Fruit fly (Drosophila melanogaster) whole organism, embryonic: Measurements from ENCODE around the gene Pex14.

Experiments
- Aef1 ChIP-seq: fragments of 200-800 bp; sonication (Bioruptor generic); IDR thresholded peaks from 3 replicates; pipeline ENCODE4 v1.3.6; 2022; ENCODE audit warnings: missing biosample characterization, missing genetic modification characterization
- Atf-2 ChIP-seq: fragments of 200-800 bp; sonication (Bioruptor generic); optimal IDR thresholded peaks from 2 replicates; lab custom pipeline; 2016; ENCODE audit warnings: missing biosample characterization, missing genetic modification characterization
- Awh ChIP-seq: fragments of 200-800 bp; sonication (Bioruptor generic); IDR thresholded peaks from 2 replicates; pipeline ENCODE4, ENCODE4 v1.3.6; 2022; ENCODE audit warnings: missing biosample characterization, missing genetic modification characterization
- BtbVII ChIP-seq: fragments of 200-800 bp; sonication (Bioruptor generic); optimal IDR thresholded peaks from 3 replicates; lab custom pipeline; 2017; ENCODE audit warnings: missing biosample characterization, mild to moderate bottlenecking, missing genetic modification characterization
- CG10543 ChIP-seq: fragments of 200-800 bp; sonication (Bioruptor generic); optimal IDR thresholded peaks from 3 replicates; lab custom pipeline; 2017; ENCODE audit warnings: missing biosample characterization, mild to moderate bottlenecking, missing genetic modification characterization, moderate library complexity
- CG12104 ChIP-seq: fragments of 200-800 bp; sonication (Bioruptor generic); optimal IDR thresholded peaks from 3 replicates; lab custom pipeline; 2016; ENCODE audit warnings: missing biosample characterization, missing genetic modification characterization
- CG12155 ChIP-seq: fragments of 200-800 bp; sonication (Bioruptor generic); optimal IDR thresholded peaks from 3 replicates; lab custom pipeline; 2016; ENCODE audit warnings: missing biosample characterization, missing genetic modification characterization
- CG12769 ChIP-seq: fragments of 200-800 bp; sonication (Bioruptor generic); optimal IDR thresholded peaks from 2 replicates; lab custom pipeline; 2019; ENCODE audit warnings: missing biosample characterization, mild to moderate bottlenecking, missing genetic modification characterization, moderate library complexity
- CG1647 ChIP-seq: fragments of 200-800 bp; sonication (Bioruptor generic); optimal IDR thresholded peaks from 3 replicates; lab custom pipeline; 2016; ENCODE audit warnings: missing biosample characterization, missing genetic modification characterization
- CG1832 ChIP-seq: fragments of 200-800 bp; sonication (Bioruptor generic); optimal IDR thresholded peaks from 2 replicates; lab custom pipeline; 2017; ENCODE audit warnings: missing biosample characterization, mild to moderate bottlenecking, missing genetic modification characterization, inconsistent platforms
- CG18599 ChIP-seq: fragments of 200-800 bp; sonication (Bioruptor generic); optimal IDR thresholded peaks from 3 replicates; lab custom pipeline; 2017; ENCODE audit warnings: missing biosample characterization, missing genetic modification characterization, mild to moderate bottlenecking, moderate library complexity, missing genetic modification reagents
- CG34422 ChIP-seq: fragments of 200-800 bp; sonication (Bioruptor generic); IDR thresholded peaks from 3 replicates; pipeline ENCODE4 v1.3.6; 2022; ENCODE audit warnings: missing biosample characterization, missing genetic modification characterization
- CG6689 ChIP-seq: fragments of 200-800 bp; sonication (Bioruptor generic); IDR thresholded peaks from 2 replicates; pipeline ENCODE4 v1.3.6; 2022; ENCODE audit warnings: missing biosample characterization, missing genetic modification characterization
- CG6813 ChIP-seq: fragments of 200-800 bp; sonication (Bioruptor generic); optimal IDR thresholded peaks from 2 replicates; lab custom pipeline; 2017; ENCODE audit warnings: missing biosample characterization, missing genetic modification characterization, mild to moderate bottlenecking, moderate library complexity, missing genetic modification reagents
- CG7556 ChIP-seq: fragments of 200-800 bp; sonication (Bioruptor generic); optimal IDR thresholded peaks from 2 replicates; lab custom pipeline; 2017; ENCODE audit warnings: missing biosample characterization, mild to moderate bottlenecking, missing genetic modification characterization
- CG8359 ChIP-seq: fragments of 200-800 bp; sonication (Bioruptor generic); optimal IDR thresholded peaks from 2 replicates; lab custom pipeline; 2017; ENCODE audit warnings: missing biosample characterization, mild to moderate bottlenecking, missing genetic modification characterization, borderline replicate concordance
- CG9817 ChIP-seq: fragments of 200-800 bp; sonication (Bioruptor generic); optimal IDR thresholded peaks from 2 replicates; lab custom pipeline; 2018; ENCODE audit warnings: missing biosample characterization, mild to moderate bottlenecking, missing genetic modification characterization, moderate library complexity
- D ChIP-seq, 2 experiments: fragments of 200-800 bp in 1 of 2; fragments of >200 bp in 1 of 2; sonication (Bioruptor generic) in 1 of 2; optimal IDR thresholded peaks; 2 replicates in 1 of 2; 3 replicates in 1 of 2; lab custom pipeline; 2017; ENCODE audit warnings: mild to moderate bottlenecking in 1 of 2, missing biosample characterization in 1 of 2, missing genetic modification characterization in 1 of 2, missing genetic modification reagents in 1 of 2
- Drgx ChIP-seq: fragments of 200-800 bp; sonication (Bioruptor generic); IDR thresholded peaks from 2 replicates; pipeline ENCODE4 v1.3.6; 2022; ENCODE audit warnings: missing biosample characterization, missing genetic modification characterization
- Gug ChIP-seq: fragments of 200-800 bp; sonication (Bioruptor generic); IDR thresholded peaks from 4 replicates; pipeline ENCODE4 v1.3.6; 2022; ENCODE audit warnings: missing biosample characterization, missing genetic modification characterization
- H15 ChIP-seq: fragments of 200-800 bp; sonication (Bioruptor generic); IDR thresholded peaks from 3 replicates; pipeline ENCODE4 v1.3.6; 2022; ENCODE audit warnings: missing biosample characterization, missing genetic modification characterization
- HLH4C ChIP-seq: fragments of 200-800 bp; sonication (Bioruptor generic); IDR thresholded peaks from 3 replicates; pipeline ENCODE4 v1.3.6; 2022; ENCODE audit warnings: missing biosample characterization, missing genetic modification characterization; ENCODE audit not compliant: partially characterized antibody
- HLH54F ChIP-seq: fragments of 200-800 bp; sonication (Bioruptor generic); optimal IDR thresholded peaks from 3 replicates; lab custom pipeline; 2016; ENCODE audit warnings: missing biosample characterization, missing genetic modification characterization
- Hr78 ChIP-seq, 2 experiments: fragments of 200-800 bp in 1 of 2; fragments of >200 bp in 1 of 2; sonication (Bioruptor generic) in 1 of 2; optimal IDR thresholded peaks; 2 replicates each; lab custom pipeline; 2017 to 2019; ENCODE audit warnings: missing biosample characterization in 2 of 2, missing genetic modification characterization in 2 of 2, mild to moderate bottlenecking in 1 of 2, moderate library complexity in 1 of 2
- Lpt ChIP-seq: fragments of >200 bp; optimal IDR thresholded peaks from 2 replicates; lab custom pipeline; 2018; ENCODE audit warnings: missing biosample characterization, missing genetic modification characterization
- Med ChIP-seq: fragments of 200-800 bp; sonication (Bioruptor generic); peaks from one replicate; lab custom pipeline; 2016; ENCODE audit warnings: missing biosample characterization, missing genetic modification characterization, mild to moderate bottlenecking, inconsistent platforms, moderate library complexity
- NC2β ChIP-seq: fragments of 200-800 bp; sonication (Bioruptor generic); optimal IDR thresholded peaks from 2 replicates; lab custom pipeline; 2016; ENCODE audit warnings: missing biosample characterization, missing genetic modification characterization
- Nf-YB ChIP-seq: fragments of 200-800 bp; sonication (Bioruptor generic); optimal IDR thresholded peaks from 3 replicates; lab custom pipeline; 2019; ENCODE audit warnings: missing biosample characterization, mild to moderate bottlenecking, missing genetic modification characterization, moderate library complexity
- Pdp1 ChIP-seq, 2 experiments: fragments of 200-800 bp; sonication (Bioruptor generic); optimal IDR thresholded peaks; 3 replicates each; lab custom pipeline; 2016; ENCODE audit warnings: missing biosample characterization in 2 of 2, missing genetic modification characterization in 2 of 2, mild to moderate bottlenecking in 1 of 2, moderate library complexity in 1 of 2
- Side ChIP-seq: fragments of 200-800 bp; sonication (Bioruptor generic); optimal IDR thresholded peaks from 2 replicates; lab custom pipeline; 2016; ENCODE audit warnings: missing biosample characterization, missing genetic modification characterization
- Trl ChIP-seq, 3 experiments: fragments of >200 bp in 2 of 3; fragments of 200-800 bp in 1 of 3; sonication (Bioruptor generic) in 1 of 3; optimal IDR thresholded peaks; 2 replicates in 1 of 3; 3 replicates in 2 of 3; lab custom pipeline; 2016 to 2017; ENCODE audit warnings: missing biosample characterization in 1 of 3, missing genetic modification characterization in 1 of 3
- al ChIP-seq: fragments of 200-800 bp; sonication (Bioruptor generic); IDR thresholded peaks from 2 replicates; pipeline ENCODE4 v1.3.6; 2022; ENCODE audit warnings: missing biosample characterization, missing genetic modification characterization
- az2 ChIP-seq: fragments of 200-800 bp; sonication (Bioruptor generic); optimal IDR thresholded peaks from 3 replicates; lab custom pipeline; 2016; ENCODE audit warnings: missing biosample characterization, missing genetic modification characterization
- caup ChIP-seq: fragments of 200-800 bp; sonication (Bioruptor generic); optimal IDR thresholded peaks from 3 replicates; lab custom pipeline; 2017; ENCODE audit warnings: missing biosample characterization, mild to moderate bottlenecking, missing genetic modification characterization, moderate library complexity; ENCODE audit not compliant: severe bottlenecking
- chif ChIP-seq, 2 experiments: fragments of 200-800 bp; sonication (Bioruptor generic); optimal IDR thresholded peaks; 3 replicates each; lab custom pipeline; 2016; ENCODE audit warnings: missing biosample characterization in 2 of 2, missing genetic modification characterization in 2 of 2
- gcm ChIP-seq: fragments of 200-800 bp; sonication (Bioruptor generic); optimal IDR thresholded peaks from 2 replicates; lab custom pipeline; 2019; ENCODE audit warnings: missing biosample characterization, mild to moderate bottlenecking, missing genetic modification characterization, moderate library complexity
- hbn ChIP-seq: fragments of 200-800 bp; sonication (Bioruptor generic); IDR thresholded peaks from 2 replicates; pipeline ENCODE4 v1.3.6; 2022; ENCODE audit warnings: missing biosample characterization, missing genetic modification characterization; ENCODE audit not compliant: partially characterized antibody
- her ChIP-seq: fragments of 200-800 bp; sonication (Bioruptor generic); optimal IDR thresholded peaks from 2 replicates; lab custom pipeline; 2016; ENCODE audit warnings: missing biosample characterization, missing genetic modification characterization
- knrl ChIP-seq: fragments of 200-800 bp; sonication (Bioruptor generic); IDR thresholded peaks from 3 replicates; pipeline ENCODE4 v1.3.6; 2022; ENCODE audit warnings: missing biosample characterization, missing genetic modification characterization; ENCODE audit not compliant: partially characterized antibody
- nerfin-2 ChIP-seq: fragments of 200-800 bp; sonication (Bioruptor generic); IDR thresholded peaks from 2 replicates; pipeline ENCODE4 v1.3.6; 2022; ENCODE audit warnings: missing biosample characterization, missing genetic modification characterization; ENCODE audit not compliant: partially characterized antibody
- pho ChIP-seq: fragments of 200-800 bp; sonication (Bioruptor generic); optimal IDR thresholded peaks from 2 replicates; lab custom pipeline; 2016; ENCODE audit warnings: missing biosample characterization, missing genetic modification characterization
- scrt ChIP-seq: fragments of 200-800 bp; sonication (Bioruptor generic); optimal IDR thresholded peaks from 2 replicates; lab custom pipeline; 2018; ENCODE audit warnings: missing biosample characterization, mild to moderate bottlenecking, missing genetic modification characterization, moderate library complexity
- stc ChIP-seq: fragments of 200-800 bp; sonication (Bioruptor generic); IDR thresholded peaks from 2 replicates; pipeline ENCODE4 v1.3.6; 2022; ENCODE audit warnings: missing biosample characterization, missing genetic modification characterization
- tup ChIP-seq: fragments of 200-800 bp; sonication (Bioruptor generic); optimal IDR thresholded peaks from 2 replicates; lab custom pipeline; 2016; ENCODE audit warnings: missing biosample characterization, mild to moderate bottlenecking, missing genetic modification characterization, moderate library complexity
- wdn ChIP-seq: fragments of 200-800 bp; sonication (Bioruptor generic); IDR thresholded peaks from 2 replicates; pipeline ENCODE4 v1.3.6; 2022; ENCODE audit warnings: missing biosample characterization, missing genetic modification characterization
- zen2 ChIP-seq: fragments of 200-800 bp; sonication (Bioruptor generic); IDR thresholded peaks from 3 replicates; pipeline ENCODE4 v1.3.6; 2022; ENCODE audit warnings: missing biosample characterization, missing genetic modification characterization; ENCODE audit not compliant: partially characterized antibody

Gene Pex14

dm6 chr3L:20784812-20785671 is 6.4 kb downstream of the Pex14 start (continued):
- TF ChIP-seq scrt, result peak; percentile 37
- TF ChIP-seq CG8359 (GFP tag; lab: Kevin White, UChicago), result no peak
- TF ChIP-seq HLH54F (GFP tag; lab: Kevin White, UChicago), result peak; percentile 2
- peak; percentile 45; the same call in 1 of the 3 replicates for TF ChIP-seq CG34422 (GFP tag; lab: Robert Waterston, UW)
- no peak for TF ChIP-seq CG1832 (GFP tag; lab: Kevin White, UChicago)
- no peak for TF ChIP-seq Atf-2 (GFP tag; lab: Kevin White, UChicago)
- TF ChIP-seq gcm, result peak; percentile 31
- TF ChIP-seq Lpt (GFP tag; lab: Kevin White, UChicago), result no peak
- TF ChIP-seq Hr78 (GFP tag; optimal IDR thresholded peaks at IDR 0.05; lab: Kevin White, UChicago), result no peak
- no peak for TF ChIP-seq CG1647
- TF ChIP-seq CG6813 (GFP tag; lab: Kevin White, UChicago), result peak; percentile 40
- TF ChIP-seq NC2β (GFP tag; lab: Kevin White, UChicago), result peak; percentile 48
- TF ChIP-seq Trl (optimal IDR thresholded peaks at IDR 0.05; lab: Kevin White, UChicago), result peak; percentile 91 to 98
- peak; percentile 77 for TF ChIP-seq Trl (GFP tag; optimal IDR thresholded peaks at IDR 0.05; lab: Kevin White, UChicago)
- TF ChIP-seq pho (GFP tag; lab: Kevin White, UChicago), result peak; percentile 44
- no peak for TF ChIP-seq CG6689 (GFP tag; lab: Robert Waterston, UW)
- peak; percentile 21 for TF ChIP-seq CG12155 (GFP tag; lab: Kevin White, UChicago)
- no peak; the same call in 2 of the 3 replicates for TF ChIP-seq knrl (GFP tag; lab: Robert Waterston, UW)
- TF ChIP-seq hbn (GFP tag; lab: Robert Waterston, UW), result no peak; the same call in 1 of the 2 replicates
- peak; percentile 32 for TF ChIP-seq caup (GFP tag; lab: Kevin White, UChicago)
- no peak for TF ChIP-seq Nf-YB (GFP tag; lab: Kevin White, UChicago)
- TF ChIP-seq az2, result peak; percentile 16
- no peak; the same call in 2 of the 3 replicates for TF ChIP-seq HLH4C (GFP tag; lab: Robert Waterston, UW)
- TF ChIP-seq Drgx, result peak; percentile 46; the same call in 1 of the 2 replicates
- TF ChIP-seq al (GFP tag; lab: Robert Waterston, UW), result no peak
- peak; percentile 42 for TF ChIP-seq her (GFP tag; lab: Kevin White, UChicago)
- peak; percentile 33 for TF ChIP-seq CG12769 (tag; lab: Kevin White, UChicago)
- peak; percentile 57 for TF ChIP-seq Side (GFP tag; lab: Kevin White, UChicago)
- peak; percentile 55 for TF ChIP-seq CG7556 (GFP tag; lab: Kevin White, UChicago)
- TF ChIP-seq Pdp1 (GFP tag; optimal IDR thresholded peaks at IDR 0.05; lab: Kevin White, UChicago), result peak; percentile 4 to 65
- TF ChIP-seq D (optimal IDR thresholded peaks at IDR 0.05; lab: Kevin White, UChicago), result no peak
- TF ChIP-seq D (GFP tag; optimal IDR thresholded peaks at IDR 0.05; lab: Kevin White, UChicago), result peak; percentile 41
- TF ChIP-seq zen2 (GFP tag; lab: Robert Waterston, UW), result no peak
- no peak for TF ChIP-seq H15 (GFP tag; lab: Robert Waterston, UW)
- peak; percentile 25; the same call in 1 of the 2 replicates for TF ChIP-seq stc
- TF ChIP-seq Med (GFP tag; lab: Kevin White, UChicago), result peak; percentile 84
- TF ChIP-seq tup (GFP tag; lab: Kevin White, UChicago), result no peak
- TF ChIP-seq nerfin-2 (GFP tag; lab: Robert Waterston, UW), result peak; percentile 48; the same call in 1 of the 2 replicates
- peak; percentile 59 for TF ChIP-seq CG10543 (GFP tag; lab: Kevin White, UChicago)
- TF ChIP-seq BtbVII (GFP tag; lab: Kevin White, UChicago), result peak; percentile 37
- peak; percentile 41 for TF ChIP-seq CG12104 (GFP tag; lab: Kevin White, UChicago)
- TF ChIP-seq CG18599, result peak; percentile 40
- no peak for TF ChIP-seq CG9817 (tag; lab: Kevin White, UChicago)
- TF ChIP-seq wdn (GFP tag; lab: Robert Waterston, UW), result peak; percentile 82
- no peak for TF ChIP-seq Awh (GFP tag; lab: Robert Waterston, UW)
- TF ChIP-seq Aef1, result no peak
- 0 out of 4 replicates have a peak, but pooled peaks have one; percentile 39 for TF ChIP-seq Gug (GFP tag; lab: Robert Waterston, UW)
- TF ChIP-seq chif (GFP tag; optimal IDR thresholded peaks at IDR 0.05; lab: Kevin White, UChicago), result no peak
